Worm (Caenorhabditis elegans): ENCODE measurements around the gene Y50D4A.6.

The Y50D4A.6 gene

ce11 chrV:1152736-1153135 lies 46.3 kb downstream of the Y50D4A.6 start (continued):
- TF ChIP-seq Y95B8A.8 (GFP tag; IDR thresholded peaks at IDR 0.05), result peak; percentile 68; the same call in 1 of the 2 replicates
- no peak for TF ChIP-seq ztf-18 (tag; optimal IDR thresholded peaks at IDR 0.05)
- TF ChIP-seq tbx-9 (tag; optimal IDR thresholded peaks at IDR 0.05; ENCODE audit: borderline replicate concordance), result no peak
- no peak for TF ChIP-seq egrh-3 (GFP tag; IDR thresholded peaks at IDR 0.05)
- no peak for TF ChIP-seq nhr-179 (tag; optimal IDR thresholded peaks at IDR 0.05)
- 0 out of 2 replicates have a peak, but pooled peaks have one; percentile 48 for TF ChIP-seq ekl-4 (GFP tag; IDR thresholded peaks at IDR 0.05)
- peak; percentile 75 for TF ChIP-seq Y53G8AR.9 (GFP tag; conservative IDR thresholded peaks at IDR 0.05)
- TF ChIP-seq F33H1.4 (GFP tag; IDR thresholded peaks at IDR 0.05), result peak; percentile 95
- TF ChIP-seq dpl-1 (GFP tag; optimal IDR thresholded peaks at IDR 0.05), result peak; percentile 63
- no peak for TF ChIP-seq attf-3 (GFP tag; conservative IDR thresholded peaks at IDR 0.05)
- TF ChIP-seq ccch-3 (GFP tag; optimal IDR thresholded peaks at IDR 0.05), result no peak
- TF ChIP-seq aptf-2 (GFP tag; conservative IDR thresholded peaks at IDR 0.05), result no peak
- TF ChIP-seq F37B4.10 (GFP tag; IDR thresholded peaks at IDR 0.05), result no peak
- TF ChIP-seq D2030.7 (GFP tag; IDR thresholded peaks at IDR 0.05), result peak; percentile 93
- no peak for TF ChIP-seq ztf-28 (GFP tag; IDR thresholded peaks at IDR 0.05)
- TF ChIP-seq lsy-27 (tag; optimal IDR thresholded peaks at IDR 0.05; ENCODE audit: borderline replicate concordance, insufficient read depth), result no peak
- no peak for TF ChIP-seq sdz-38 (tag; optimal IDR thresholded peaks at IDR 0.05)
- peak; percentile 96 for TF ChIP-seq madf-6 (GFP tag; IDR thresholded peaks at IDR 0.05)
- TF ChIP-seq egl-18 (GFP tag; IDR thresholded peaks at IDR 0.05), result no peak
- TF ChIP-seq let-526 (GFP tag; IDR thresholded peaks at IDR 0.05), result no peak
- no peak for TF ChIP-seq ceh-40 (GFP tag; IDR thresholded peaks at IDR 0.05)
- peak; percentile 29; the same call in 1 of the 2 replicates for TF ChIP-seq madf-3 (GFP tag; IDR thresholded peaks at IDR 0.05)
- TF ChIP-seq F10E7.11 (tag; optimal IDR thresholded peaks at IDR 0.05), result no peak
- TF ChIP-seq efl-1 (GFP tag; optimal IDR thresholded peaks at IDR 0.05), result peak; percentile 87
- TF ChIP-seq bed-1 (GFP tag; IDR thresholded peaks at IDR 0.05), result no peak
- peak; percentile 71 for TF ChIP-seq hsf-1 (GFP tag; IDR thresholded peaks at IDR 0.05)
- peak; percentile 43 for TF ChIP-seq unc-130 (GFP tag; optimal IDR thresholded peaks at IDR 0.05)

ce11 chrV:1151830-1152229 lies 47.2 kb downstream of the Y50D4A.6 start:
- TF ChIP-seq egl-44 (GFP tag; IDR thresholded peaks at IDR 0.05) (0 out of 2 replicates have a peak, but pooled peaks have one; percentile 31), B0019.2 (GFP tag; conservative IDR thresholded peaks at IDR 0.05) (no peak), ama-1 (optimal IDR thresholded peaks at IDR 0.05) (peak; percentile 50), ama-1 (GFP tag; optimal IDR thresholded peaks at IDR 0.05) (no peak)

DNA sequence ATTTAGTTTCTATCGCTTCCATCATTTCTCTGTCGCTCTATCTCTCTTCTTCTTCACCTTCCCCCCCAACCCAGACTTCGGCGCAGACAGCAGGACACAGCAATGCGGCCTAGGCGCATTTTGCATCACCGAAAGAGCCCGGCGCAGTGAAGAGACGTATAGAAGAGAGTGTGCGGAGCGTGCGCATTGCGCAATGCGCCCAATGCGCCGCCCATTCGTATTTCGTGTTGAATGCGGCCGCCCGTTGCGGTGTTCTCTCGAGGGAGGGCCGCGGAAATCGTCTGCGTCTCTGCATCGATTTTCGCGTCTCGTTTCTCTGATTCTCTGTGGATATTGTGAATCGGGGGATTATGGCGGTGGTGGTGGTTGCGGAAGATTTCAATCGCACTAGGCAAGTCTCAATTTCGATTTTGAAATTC lies 47.7 kb downstream of the Y50D4A.6 start:
- peak; percentile 34 for TF ChIP-seq lsl-1 (GFP tag; optimal IDR thresholded peaks at IDR 0.05)
- peak; percentile 99 for TF ChIP-seq ztf-3 (GFP tag; optimal IDR thresholded peaks at IDR 0.05)
- TF ChIP-seq xnd-1 (tag; optimal IDR thresholded peaks at IDR 0.05), result no peak
- TF ChIP-seq F52B5.7 (tag; optimal IDR thresholded peaks at IDR 0.05), result peak; percentile 95
- TF ChIP-seq Y95B8A.8 (GFP tag; IDR thresholded peaks at IDR 0.05), result peak; percentile 94
- peak; percentile 93 for TF ChIP-seq hmg-1.2 (GFP tag; IDR thresholded peaks at IDR 0.05)
- no peak for TF ChIP-seq F49E8.2 (tag; optimal IDR thresholded peaks at IDR 0.05; ENCODE audit: insufficient read depth)
- TF ChIP-seq lin-54 (GFP tag; optimal IDR thresholded peaks at IDR 0.05), result peak; percentile 94
- peak; percentile 98 for TF ChIP-seq egl-44 (GFP tag; IDR thresholded peaks at IDR 0.05)
- peak; percentile 99 for TF ChIP-seq K11D2.4 (GFP tag; IDR thresholded peaks at IDR 0.05)
- TF ChIP-seq ztf-22 (GFP tag; optimal IDR thresholded peaks at IDR 0.05), result peak; percentile 99
- TF ChIP-seq atf-7 (tag; optimal IDR thresholded peaks at IDR 0.05), result peak; percentile 100
- peak; percentile 92 for TF ChIP-seq lir-1 (GFP tag; conservative IDR thresholded peaks at IDR 0.05)
- peak; percentile 100 for TF ChIP-seq B0336.3 (GFP tag; IDR thresholded peaks at IDR 0.05)
- peak; percentile 69 for TF ChIP-seq F23B12.7 (tag; optimal IDR thresholded peaks at IDR 0.05; ENCODE audit: insufficient read depth)
- TF ChIP-seq zim-3 (tag; optimal IDR thresholded peaks at IDR 0.05), result peak; percentile 79
- TF ChIP-seq B0019.2 (GFP tag; conservative IDR thresholded peaks at IDR 0.05), result peak; percentile 65; the same call in 1 of the 2 replicates
- TF ChIP-seq egrh-3 (GFP tag; IDR thresholded peaks at IDR 0.05), result peak; percentile 94
- TF ChIP-seq madf-6 (GFP tag; IDR thresholded peaks at IDR 0.05), result peak; percentile 56
- no peak for TF ChIP-seq pha-4 (tag; optimal IDR thresholded peaks at IDR 0.05)
- TF ChIP-seq D2030.7 (GFP tag; IDR thresholded peaks at IDR 0.05), result peak; percentile 20; the same call in 1 of the 2 replicates
- TF ChIP-seq hsf-1 (GFP tag; IDR thresholded peaks at IDR 0.05), result peak; percentile 68; the same call in 1 of the 2 replicates
- peak; percentile 81 for TF ChIP-seq T07F8.4 (tag; optimal IDR thresholded peaks at IDR 0.05)

All from whole organism, young adult.